Worm (Caenorhabditis elegans) whole organism, young adult: ENCODE measurements around the gene fbxa-36.

Experiments
- C06A6.2 ChIP-seq: fragments of 200-800 bp; sonication (Bioruptor generic); conservative IDR thresholded peaks from 2 replicates; pipeline ENCODE4 v1.3.6; 2022; ENCODE audit warnings: missing genetic modification characterization, missing compliant biosample characterization
- ama-1 ChIP-seq, 3 experiments: fragments of 150-350 bp in 1 of 3; sonication (generic microtip) in 2 of 3; optimal IDR thresholded peaks; 2 replicates each; lab custom pipeline; 2014 to 2018; ENCODE audit warnings: missing biosample characterization in 2 of 3, missing genetic modification characterization in 2 of 3, missing genetic modification reagents in 2 of 3
- attf-5 ChIP-seq: fragments of 200-800 bp; sonication (Bioruptor generic); optimal IDR thresholded peaks from 2 replicates; lab custom pipeline; 2018; ENCODE audit warnings: mild to moderate bottlenecking, missing genetic modification characterization, missing compliant biosample characterization
- hmg-20 ChIP-seq: fragments of 200-800 bp; sonication (Bioruptor generic); IDR thresholded peaks from 2 replicates; pipeline ENCODE4 v1.3.6; 2022; ENCODE audit warnings: missing genetic modification reagents, missing genetic modification characterization, missing compliant biosample characterization
- pbrm-1 ChIP-seq: fragments of 200-800 bp; sonication (Bioruptor generic); IDR thresholded peaks from 2 replicates; pipeline ENCODE4 v1.3.6; 2022; ENCODE audit warnings: missing genetic modification reagents, missing genetic modification characterization, missing compliant biosample characterization
- sea-2 ChIP-seq: fragments of 200-800 bp; sonication (Bioruptor generic); IDR thresholded peaks from 2 replicates; pipeline ENCODE4 v1.3.6; 2022; ENCODE audit warnings: missing genetic modification characterization, missing compliant biosample characterization
- snpc-4 ChIP-seq, 5 experiments: fragments of 150-350 bp in 1 of 5; sonication (generic microtip) in 4 of 5; optimal IDR thresholded peaks; 2 replicates each; lab custom pipeline; 2014 to 2018; ENCODE audit warnings: missing genetic modification characterization in 5 of 5, missing biosample characterization in 3 of 5, antibody characterized with exemption in 2 of 5, mild to moderate bottlenecking in 2 of 5, missing compliant biosample characterization in 2 of 5, missing genotype in 2 of 5, moderate library complexity in 2 of 5, missing genetic modification reagents in 1 of 5
- ztf-3 ChIP-seq: fragments of 200-800 bp; sonication (Bioruptor generic); optimal IDR thresholded peaks from 2 replicates; lab custom pipeline; 2018; ENCODE audit warnings: mild to moderate bottlenecking, missing genetic modification characterization, missing compliant biosample characterization

- no peak for TF ChIP-seq ama-1 (optimal IDR thresholded peaks at IDR 0.05; lab: Kevin White, UChicago)
- no peak for TF ChIP-seq ama-1 (GFP tag; optimal IDR thresholded peaks at IDR 0.05; lab: Kevin White, UChicago)
- no peak for TF ChIP-seq attf-5 (GFP tag; lab: Kevin White, UChicago)
- TF ChIP-seq pbrm-1 = no peak
- no peak for TF ChIP-seq sea-2 (GFP tag; lab: Robert Waterston, UW)
- TF ChIP-seq snpc-4 (GFP tag; optimal IDR thresholded peaks at IDR 0.05; lab: Kevin White, UChicago) = no peak
- no peak for TF ChIP-seq snpc-4 (tag; optimal IDR thresholded peaks at IDR 0.05; lab: Kevin White, UChicago)
- TF ChIP-seq C06A6.2 (GFP tag; lab: Robert Waterston, UW) = no peak
- no peak for TF ChIP-seq hmg-20
- no peak for TF ChIP-seq ztf-3
Observed at ce11 chrIII:1308887-1309286, 15.9 kb upstream of the fbxa-36 start, which contains the start of gene Y82E9BL.12.
